Fruit fly (Drosophila melanogaster) whole organism, prepupa: ENCODE data around the gene rux.

Experiments used
- Blimp-1 ChIP-seq: fragments of 200-800 bp; sonication (Bioruptor generic); optimal IDR thresholded peaks from 3 replicates; lab custom pipeline; 2017; ENCODE audit warnings: missing biosample characterization, missing genetic modification characterization, mild to moderate bottlenecking, moderate library complexity, missing genetic modification reagents
- CG10669 ChIP-seq: fragments of 200-800 bp; sonication (Bioruptor generic); optimal IDR thresholded peaks from 3 replicates; lab custom pipeline; 2018; ENCODE audit warnings: missing biosample characterization, mild to moderate bottlenecking, missing genetic modification characterization, moderate library complexity
- CG11294 ChIP-seq: fragments of 200-800 bp; sonication (Bioruptor generic); IDR thresholded peaks from 2 replicates; pipeline ENCODE4 v1.3.6; 2022; ENCODE audit warnings: missing biosample characterization, missing genetic modification characterization
- CG11762 ChIP-seq: fragments of 200-800 bp; sonication (Bioruptor generic); optimal IDR thresholded peaks from 3 replicates; lab custom pipeline; 2016; ENCODE audit warnings: missing biosample characterization, missing genetic modification characterization; ENCODE audit not compliant: insufficient read depth
- CG11902 ChIP-seq: fragments of 200-800 bp; sonication (Bioruptor generic); optimal IDR thresholded peaks from 3 replicates; lab custom pipeline; 2016; ENCODE audit warnings: missing biosample characterization, missing genetic modification characterization
- CG15336 ChIP-seq: fragments of 200-800 bp; sonication (Bioruptor generic); IDR thresholded peaks from 2 replicates; pipeline ENCODE4 v1.3.6; 2022; ENCODE audit warnings: missing biosample characterization, missing genetic modification characterization
- CG3032 ChIP-seq: fragments of 200-800 bp; optimal IDR thresholded peaks from 2 replicates; lab custom pipeline; 2019; ENCODE audit warnings: missing biosample characterization, mild to moderate bottlenecking, missing genetic modification characterization, moderate library complexity
- CG31627 ChIP-seq: fragments of 200-800 bp; sonication (Bioruptor generic); optimal IDR thresholded peaks from 3 replicates; lab custom pipeline; 2016; ENCODE audit warnings: missing biosample characterization, missing genetic modification characterization
- CG32006 ChIP-seq: fragments of 200-800 bp; sonication (Bioruptor generic); optimal IDR thresholded peaks from 3 replicates; lab custom pipeline; 2017; ENCODE audit warnings: missing biosample characterization, mild to moderate bottlenecking, missing genetic modification characterization
- CG34406 ChIP-seq: fragments of 200-800 bp; sonication (Bioruptor generic); optimal IDR thresholded peaks from 3 replicates; lab custom pipeline; 2016; ENCODE audit warnings: missing biosample characterization, missing genetic modification characterization
- CG3919 ChIP-seq: fragments of 200-800 bp; sonication (Bioruptor generic); optimal IDR thresholded peaks from 3 replicates; lab custom pipeline; 2016; ENCODE audit warnings: missing biosample characterization, missing genetic modification characterization
- CG4318 ChIP-seq: fragments of 200-800 bp; sonication (Bioruptor generic); optimal IDR thresholded peaks from 3 replicates; lab custom pipeline; 2017; ENCODE audit warnings: missing biosample characterization, mild to moderate bottlenecking, missing genetic modification characterization
- CG6163 ChIP-seq: fragments of 200-800 bp; sonication (Bioruptor generic); IDR thresholded peaks from 3 replicates; pipeline ENCODE4 v1.3.6; 2022; ENCODE audit warnings: missing biosample characterization, missing genetic modification characterization
- CG6276 ChIP-seq: fragments of 200-800 bp; sonication (Bioruptor generic); optimal IDR thresholded peaks from 2 replicates; lab custom pipeline; 2017; ENCODE audit warnings: missing biosample characterization, mild to moderate bottlenecking, missing genetic modification characterization
- CG6808 ChIP-seq: fragments of 200-800 bp; sonication (Bioruptor generic); optimal IDR thresholded peaks from 3 replicates; lab custom pipeline; 2017; ENCODE audit warnings: missing biosample characterization, missing genetic modification characterization, mild to moderate bottlenecking, moderate library complexity, missing genetic modification reagents
- CG6854 ChIP-seq: fragments of 200-800 bp; sonication (Bioruptor generic); optimal IDR thresholded peaks from 2 replicates; lab custom pipeline; 2017; ENCODE audit warnings: missing biosample characterization, mild to moderate bottlenecking, missing genetic modification characterization
- CG7368 ChIP-seq: fragments of 200-800 bp; sonication (Bioruptor generic); optimal IDR thresholded peaks from 3 replicates; lab custom pipeline; 2016; ENCODE audit warnings: missing biosample characterization, missing genetic modification characterization
- CG8119 ChIP-seq: fragments of 200-800 bp; sonication (Bioruptor generic); IDR thresholded peaks from 3 replicates; pipeline ENCODE4 v1.3.6; 2022; ENCODE audit warnings: missing biosample characterization, missing genetic modification characterization
- CG8319 ChIP-seq: fragments of 200-800 bp; sonication (Bioruptor generic); optimal IDR thresholded peaks from 3 replicates; lab custom pipeline; 2016; ENCODE audit warnings: missing biosample characterization, missing genetic modification characterization
- CG8632 ChIP-seq: fragments of 200-800 bp; sonication (Bioruptor generic); optimal IDR thresholded peaks from 3 replicates; lab custom pipeline; 2016; ENCODE audit warnings: missing biosample characterization, missing genetic modification characterization
- Eip75B ChIP-seq: fragments of 200-800 bp; sonication (Bioruptor generic); optimal IDR thresholded peaks from 3 replicates; lab custom pipeline; 2016; ENCODE audit warnings: missing biosample characterization, missing genetic modification characterization
- Eip78C ChIP-seq: fragments of 200-800 bp; sonication (Bioruptor generic); peaks from one replicate; lab custom pipeline; 2016; ENCODE audit warnings: missing biosample characterization, missing genetic modification characterization
- Eip93F ChIP-seq: fragments of 200-800 bp; sonication (Bioruptor generic); optimal IDR thresholded peaks from 2 replicates; lab custom pipeline; 2016; ENCODE audit warnings: missing biosample characterization, mild to moderate bottlenecking, missing genetic modification characterization
- Ets21C ChIP-seq: fragments of 200-800 bp; sonication (Bioruptor generic); optimal IDR thresholded peaks from 3 replicates; lab custom pipeline; 2016; ENCODE audit warnings: missing biosample characterization, missing genetic modification characterization
- Ets96B ChIP-seq: fragments of 200-800 bp; optimal IDR thresholded peaks from 2 replicates; lab custom pipeline; 2019; ENCODE audit warnings: missing biosample characterization, mild to moderate bottlenecking, missing genetic modification characterization, moderate library complexity
- Gug ChIP-seq: fragments of 200-800 bp; sonication (Bioruptor generic); IDR thresholded peaks from 2 replicates; pipeline ENCODE4 v1.3.6; 2022; ENCODE audit warnings: missing biosample characterization, missing genetic modification characterization
- Hr4 ChIP-seq: fragments of 200-800 bp; sonication (Bioruptor generic); optimal IDR thresholded peaks from 3 replicates; lab custom pipeline; 2016; ENCODE audit warnings: missing biosample characterization, missing genetic modification characterization
- Met ChIP-seq: fragments of 200-800 bp; sonication (Bioruptor generic); optimal IDR thresholded peaks from 3 replicates; lab custom pipeline; 2016; ENCODE audit warnings: missing biosample characterization, missing genetic modification characterization
- Smox ChIP-seq: fragments of 200-800 bp; sonication (Bioruptor generic); optimal IDR thresholded peaks from 3 replicates; lab custom pipeline; 2016; ENCODE audit warnings: missing biosample characterization, missing genetic modification characterization
- Sox102F ChIP-seq: fragments of 200-800 bp; sonication (Bioruptor generic); optimal IDR thresholded peaks from 2 replicates; lab custom pipeline; 2016; ENCODE audit warnings: missing biosample characterization, mild to moderate bottlenecking, missing genetic modification characterization
- acj6 ChIP-seq: fragments of 200-800 bp; sonication (Bioruptor generic); optimal IDR thresholded peaks from 3 replicates; lab custom pipeline; 2016; ENCODE audit warnings: missing biosample characterization, missing genetic modification characterization
- cyc ChIP-seq: fragments of 200-800 bp; sonication (Bioruptor generic); optimal IDR thresholded peaks from 3 replicates; lab custom pipeline; 2016; ENCODE audit warnings: missing biosample characterization, missing genetic modification characterization
- dac ChIP-seq: fragments of 200-800 bp; sonication (Bioruptor generic); optimal IDR thresholded peaks from 2 replicates; lab custom pipeline; 2017; ENCODE audit warnings: missing biosample characterization, mild to moderate bottlenecking, missing genetic modification characterization
- dsx ChIP-seq: fragments of 200-800 bp; optimal IDR thresholded peaks from 3 replicates; lab custom pipeline; 2019; ENCODE audit warnings: missing biosample characterization, mild to moderate bottlenecking, missing genetic modification characterization, moderate library complexity; ENCODE audit not compliant: poor library complexity, severe bottlenecking
- fd85E ChIP-seq: fragments of 200-800 bp; sonication (Bioruptor generic); optimal IDR thresholded peaks from 3 replicates; lab custom pipeline; 2016; ENCODE audit warnings: missing biosample characterization, missing genetic modification characterization
- fkh ChIP-seq: fragments of 200-800 bp; sonication (Bioruptor generic); optimal IDR thresholded peaks from 3 replicates; lab custom pipeline; 2017; ENCODE audit warnings: missing biosample characterization, mild to moderate bottlenecking, missing genetic modification characterization, moderate library complexity
- lz ChIP-seq: fragments of 200-800 bp; sonication (Bioruptor generic); optimal IDR thresholded peaks from 3 replicates; lab custom pipeline; 2016; ENCODE audit warnings: missing biosample characterization, missing genetic modification characterization
- net ChIP-seq: fragments of 200-800 bp; sonication (Bioruptor generic); optimal IDR thresholded peaks from 3 replicates; lab custom pipeline; 2016; ENCODE audit warnings: missing biosample characterization, missing genetic modification characterization
- pdm3 ChIP-seq: fragments of 200-800 bp; sonication (Bioruptor generic); optimal IDR thresholded peaks from 3 replicates; lab custom pipeline; 2016; ENCODE audit warnings: missing biosample characterization, missing genetic modification characterization
- spab ChIP-seq: fragments of 200-800 bp; sonication (Bioruptor generic); optimal IDR thresholded peaks from 2 replicates; lab custom pipeline; 2017; ENCODE audit warnings: missing biosample characterization, mild to moderate bottlenecking, missing genetic modification characterization, missing genetic modification reagents
- ss ChIP-seq, 2 experiments: fragments of 200-800 bp; sonication (Bioruptor generic); optimal IDR thresholded peaks; 2 replicates in 1 of 2; 3 replicates in 1 of 2; lab custom pipeline; 2017 to 2018; ENCODE audit warnings: mild to moderate bottlenecking in 2 of 2, missing biosample characterization in 2 of 2, missing genetic modification characterization in 2 of 2, moderate library complexity in 1 of 2
- svp ChIP-seq: fragments of 200-800 bp; sonication (Bioruptor generic); peaks from one replicate; lab custom pipeline; 2016; ENCODE audit warnings: missing biosample characterization, missing genetic modification characterization
- vri ChIP-seq: fragments of 200-800 bp; sonication (Bioruptor generic); optimal IDR thresholded peaks from 3 replicates; lab custom pipeline; 2016; ENCODE audit warnings: missing biosample characterization, mild to moderate bottlenecking, missing genetic modification characterization

rux gene

dm6 chrX:6074845-6075244, 37.2 kb upstream of the rux start, which contains the start of gene Tsp5D (continued):
- TF ChIP-seq pdm3 (GFP tag; lab: Kevin White, UChicago) (peak; percentile 88), Ets21C (GFP tag; lab: Kevin White, UChicago) (no peak), CG6276 (GFP tag; lab: Kevin White, UChicago) (peak; percentile 99), Eip75B (GFP tag; lab: Kevin White, UChicago) (peak; percentile 84), fd85E (GFP tag; lab: Kevin White, UChicago) (peak; percentile 80), CG7368 (GFP tag; lab: Kevin White, UChicago) (peak; percentile 95), Sox102F (GFP tag; lab: Kevin White, UChicago) (no peak), CG31627 (GFP tag; lab: Kevin White, UChicago) (no peak), dac (GFP tag; lab: Kevin White, UChicago) (peak; percentile 96), CG11902 (GFP tag; lab: Kevin White, UChicago) (peak; percentile 74), CG6808 (peak; percentile 97), CG10669 (GFP tag; lab: Kevin White, UChicago) (peak; percentile 97), Smox (GFP tag; lab: Kevin White, UChicago) (no peak), ss (GFP tag; optimal IDR thresholded peaks at IDR 0.05; lab: Kevin White, UChicago) (peak; percentile 84 to 87), Met (GFP tag; lab: Kevin White, UChicago) (peak; percentile 11), CG8632 (GFP tag; lab: Kevin White, UChicago) (peak; percentile 89), Eip78C (GFP tag; lab: Kevin White, UChicago) (peak; percentile 96), Blimp-1 (GFP tag; lab: Kevin White, UChicago) (no peak), cyc (peak; percentile 63), CG11294 (GFP tag; lab: Robert Waterston, UW) (peak; percentile 98), Gug (peak; percentile 99), Hr4 (GFP tag; lab: Kevin White, UChicago) (peak; percentile 93), CG15336 (peak; percentile 100), CG8119 (GFP tag; lab: Robert Waterston, UW) (peak; percentile 99), spab (peak; percentile 95), CG32006 (peak; percentile 98), fkh (GFP tag; lab: Kevin White, UChicago) (peak; percentile 29), CG8319 (GFP tag; lab: Kevin White, UChicago) (peak; percentile 85), acj6 (peak; percentile 91), CG4318 (GFP tag; lab: Kevin White, UChicago) (peak; percentile 97), CG3032 (peak; percentile 96), CG11762 (GFP tag; lab: Kevin White, UChicago) (peak; percentile 97), CG3919 (GFP tag; lab: Kevin White, UChicago) (peak; percentile 98), Eip93F (GFP tag; lab: Kevin White, UChicago) (no peak), lz (GFP tag; lab: Kevin White, UChicago) (peak; percentile 23), dsx (GFP tag; lab: Kevin White, UChicago) (peak; percentile 82), CG34406 (GFP tag; lab: Kevin White, UChicago) (peak; percentile 83), CG6163 (GFP tag; lab: Robert Waterston, UW) (peak; percentile 99)

dm6 chrX:6068714-6069113, 31.1 kb upstream of the rux start:
- TF ChIP-seq CG3032 (no peak), svp (no peak), Ets96B (tag; lab: Kevin White, UChicago) (no peak), CG32006 (no peak), Gug (no peak), net (GFP tag; lab: Kevin White, UChicago) (no peak), vri (GFP tag; lab: Kevin White, UChicago) (peak; percentile 68), Eip78C (GFP tag; lab: Kevin White, UChicago) (peak; percentile 3), lz (GFP tag; lab: Kevin White, UChicago) (no peak), CG6854 (GFP tag; lab: Kevin White, UChicago) (peak; percentile 6)
